Worm (Caenorhabditis elegans) whole organism, late embryonic: ENCODE measurements around the gene W01D2.3.
A peak's percentile ranks its signal among the peaks of the same experiment; 100 is the strongest.

Experiments used
- C08G9.2 ChIP-seq: sonication (generic microtip); optimal IDR thresholded peaks from 2 replicates; lab custom pipeline; 2016; ENCODE audit warnings: mild to moderate bottlenecking, missing genetic modification characterization, moderate library complexity, missing compliant biosample characterization
- C38D4.7 ChIP-seq: fragments of 200-800 bp; sonication (Bioruptor generic); optimal IDR thresholded peaks from 2 replicates; lab custom pipeline; 2018; ENCODE audit warnings: mild to moderate bottlenecking, missing genetic modification characterization, moderate library complexity, missing compliant biosample characterization
- F13H6.1 ChIP-seq: sonication (generic microtip); optimal IDR thresholded peaks from 2 replicates; lab custom pipeline; 2016; ENCODE audit warnings: missing genetic modification characterization, missing compliant biosample characterization
- K02D7.2 ChIP-seq: sonication (generic microtip); optimal IDR thresholded peaks from 2 replicates; lab custom pipeline; 2017; ENCODE audit warnings: mild to moderate bottlenecking, missing genetic modification characterization, missing compliant biosample characterization
- K09A11.1 ChIP-seq: sonication (generic microtip); optimal IDR thresholded peaks from 2 replicates; lab custom pipeline; 2017; ENCODE audit warnings: antibody characterized with exemption, mild to moderate bottlenecking, missing genetic modification characterization, missing compliant biosample characterization; ENCODE audit not compliant: insufficient read depth
- T23F11.4 ChIP-seq: fragments of 200-800 bp; sonication (Bioruptor generic); optimal IDR thresholded peaks from 2 replicates; lab custom pipeline; 2018; ENCODE audit warnings: mild to moderate bottlenecking, missing genetic modification characterization, missing compliant biosample characterization
- Y22D7AL.16 ChIP-seq: sonication (generic microtip); optimal IDR thresholded peaks from 2 replicates; lab custom pipeline; 2016; ENCODE audit warnings: missing genetic modification characterization, missing compliant biosample characterization
- ahr-1 ChIP-seq: sonication (generic microtip); optimal IDR thresholded peaks from 2 replicates; lab custom pipeline; 2016; ENCODE audit warnings: missing genetic modification characterization, missing compliant biosample characterization
- ceh-14 ChIP-seq: sonication (generic microtip); optimal IDR thresholded peaks from 2 replicates; lab custom pipeline; 2016; ENCODE audit warnings: missing genotype, missing genetic modification characterization, missing compliant biosample characterization
- ceh-24 ChIP-seq: sonication (generic microtip); optimal IDR thresholded peaks from 2 replicates; lab custom pipeline; 2016; ENCODE audit warnings: mild to moderate bottlenecking, missing genetic modification characterization, missing compliant biosample characterization
- ceh-31 ChIP-seq: sonication (generic microtip); optimal IDR thresholded peaks from 2 replicates; lab custom pipeline; 2016; ENCODE audit warnings: missing genetic modification characterization, missing compliant biosample characterization
- ceh-45 ChIP-seq: fragments of 200-800 bp; sonication (Bioruptor generic); IDR thresholded peaks from 2 replicates; pipeline ENCODE4 v1.3.6; 2022; ENCODE audit warnings: missing genetic modification reagents, missing genetic modification characterization, missing compliant biosample characterization
- ceh-6 ChIP-seq: fragments of 200-800 bp; sonication (Bioruptor generic); optimal IDR thresholded peaks from 2 replicates; lab custom pipeline; 2018; ENCODE audit warnings: mild to moderate bottlenecking, missing genetic modification characterization, missing compliant biosample characterization
- ceh-9 ChIP-seq: sonication (generic microtip); optimal IDR thresholded peaks from 2 replicates; lab custom pipeline; 2016; ENCODE audit warnings: mild to moderate bottlenecking, missing genetic modification characterization, inconsistent platforms, missing compliant biosample characterization
- dmd-4 ChIP-seq: sonication (generic microtip); optimal IDR thresholded peaks from 2 replicates; lab custom pipeline; 2016; ENCODE audit warnings: borderline replicate concordance, missing genetic modification characterization, missing compliant biosample characterization
- dve-1 ChIP-seq: sonication (generic microtip); optimal IDR thresholded peaks from 2 replicates; lab custom pipeline; 2017; ENCODE audit warnings: antibody characterized with exemption, mild to moderate bottlenecking, missing genetic modification characterization, missing compliant biosample characterization
- elt-2 ChIP-seq: sonication (generic microtip); optimal IDR thresholded peaks from 2 replicates; lab custom pipeline; 2016; ENCODE audit warnings: missing genetic modification reagents, missing genetic modification characterization, missing compliant biosample characterization
- elt-4 ChIP-seq: sonication (generic microtip); optimal IDR thresholded peaks from 2 replicates; lab custom pipeline; 2016; ENCODE audit warnings: missing genetic modification characterization, missing compliant biosample characterization
- ets-4 ChIP-seq: sonication (generic microtip); optimal IDR thresholded peaks from 2 replicates; lab custom pipeline; 2016; ENCODE audit warnings: missing genetic modification characterization, missing compliant biosample characterization
- gmeb-2 ChIP-seq: sonication (generic microtip); optimal IDR thresholded peaks from 2 replicates; lab custom pipeline; 2016; ENCODE audit warnings: missing genetic modification characterization, inconsistent platforms, missing compliant biosample characterization
- hlh-15 ChIP-seq: sonication (generic microtip); optimal IDR thresholded peaks from 2 replicates; lab custom pipeline; 2016; ENCODE audit warnings: missing genetic modification characterization, missing compliant biosample characterization
- hlh-30 ChIP-seq: sonication (generic microtip); optimal IDR thresholded peaks from 2 replicates; lab custom pipeline; 2017; ENCODE audit warnings: antibody characterized with exemption, missing genetic modification characterization, missing compliant biosample characterization; ENCODE audit not compliant: insufficient read depth
- madf-2 ChIP-seq: sonication (generic microtip); optimal IDR thresholded peaks from 2 replicates; lab custom pipeline; 2017; ENCODE audit warnings: missing genetic modification characterization, missing compliant biosample characterization
- nfya-1 ChIP-seq: sonication (generic microtip); optimal IDR thresholded peaks from 2 replicates; lab custom pipeline; 2017; ENCODE audit warnings: missing genetic modification characterization, mild to moderate bottlenecking, missing compliant biosample characterization, antibody characterized with exemption, moderate library complexity
- odd-2 ChIP-seq: sonication (generic microtip); optimal IDR thresholded peaks from 2 replicates; lab custom pipeline; 2017; ENCODE audit warnings: antibody characterized with exemption, mild to moderate bottlenecking, missing genetic modification characterization, missing compliant biosample characterization
- pat-9 ChIP-seq: fragments of 200-800 bp; sonication (Bioruptor generic); optimal IDR thresholded peaks from 2 replicates; lab custom pipeline; 2018; ENCODE audit warnings: mild to moderate bottlenecking, missing genetic modification characterization, moderate library complexity, missing compliant biosample characterization
- pax-1 ChIP-seq: fragments of 150-350 bp; optimal IDR thresholded peaks from 2 replicates; lab custom pipeline; 2014; ENCODE audit warnings: missing biosample characterization, missing genetic modification characterization
- pqm-1 ChIP-seq: sonication (generic microtip); optimal IDR thresholded peaks from 2 replicates; lab custom pipeline; 2016; ENCODE audit warnings: missing genetic modification characterization, missing compliant biosample characterization
- pros-1 ChIP-seq: fragments of 150-350 bp; optimal IDR thresholded peaks from 2 replicates; lab custom pipeline; 2014; ENCODE audit warnings: missing biosample characterization, missing genetic modification reagents, missing genetic modification characterization
- sdc-2 ChIP-seq: sonication (generic microtip); optimal IDR thresholded peaks from 2 replicates; lab custom pipeline; 2016; ENCODE audit warnings: missing genotype, missing genetic modification characterization, missing compliant biosample characterization
- tbx-2 ChIP-seq: sonication (generic microtip); optimal IDR thresholded peaks from 2 replicates; lab custom pipeline; 2016; ENCODE audit warnings: missing genetic modification characterization, missing compliant biosample characterization
- tbx-7 ChIP-seq: sonication (generic microtip); optimal IDR thresholded peaks from 2 replicates; lab custom pipeline; 2016; ENCODE audit warnings: missing genotype, missing genetic modification characterization, missing compliant biosample characterization
- ttx-3 ChIP-seq: sonication (generic microtip); optimal IDR thresholded peaks from 2 replicates; lab custom pipeline; 2016; ENCODE audit warnings: missing genetic modification reagents, missing genetic modification characterization, missing compliant biosample characterization
- unc-3 ChIP-seq, 2 experiments: fragments of 200-800 bp in 1 of 2; sonication (Bioruptor generic) in 1 of 2; sonication (generic microtip) in 1 of 2; conservative IDR thresholded peaks in 1 of 2; optimal IDR thresholded peaks in 1 of 2; 2 replicates each; pipeline versions ENCODE4 v1.3.6 to Lab custom; 2016 to 2022; ENCODE audit warnings: missing compliant biosample characterization in 2 of 2, missing genetic modification characterization in 2 of 2, missing genetic modification reagents in 1 of 2
- unc-42 ChIP-seq: sonication (generic microtip); optimal IDR thresholded peaks from 2 replicates; lab custom pipeline; 2016; ENCODE audit warnings: missing genotype, missing genetic modification characterization, missing compliant biosample characterization
- unc-55 ChIP-seq: sonication (generic microtip); optimal IDR thresholded peaks from 2 replicates; lab custom pipeline; 2017; ENCODE audit warnings: missing biosample characterization, missing genetic modification reagents, missing genetic modification characterization
- zip-5 ChIP-seq: sonication (generic microtip); optimal IDR thresholded peaks from 2 replicates; lab custom pipeline; 2016; ENCODE audit warnings: missing genetic modification characterization, missing compliant biosample characterization
- ztf-16 ChIP-seq: sonication (generic microtip); optimal IDR thresholded peaks from 2 replicates; lab custom pipeline; 2017; ENCODE audit warnings: missing genetic modification characterization, missing compliant biosample characterization

The W01D2.3 gene

DNA sequence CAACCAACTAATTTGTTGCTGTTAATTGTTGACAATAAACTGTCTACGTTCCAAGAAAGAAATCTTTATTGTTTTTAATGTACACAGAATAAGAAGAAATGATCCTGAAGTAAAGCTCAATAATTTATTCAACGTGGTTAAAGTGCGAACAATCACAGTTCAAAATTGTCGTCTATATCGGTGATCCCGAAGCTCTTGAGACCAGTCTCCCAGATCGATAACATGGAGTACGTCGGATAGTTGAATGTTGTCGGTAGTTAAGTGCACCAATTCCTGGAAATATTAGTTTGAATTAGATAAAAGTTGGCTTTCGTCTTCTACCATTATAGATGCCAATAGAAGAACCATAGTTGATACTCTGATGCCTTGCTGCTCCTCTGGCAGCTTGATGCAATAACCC lies 12.0 kb upstream of the W01D2.3 start:
- TF ChIP-seq ceh-24 (tag; lab: Kevin White, UChicago) (no peak), pax-1 (no peak), sdc-2 (tag; lab: Kevin White, UChicago) (no peak), ceh-6 (GFP tag; lab: Kevin White, UChicago) (no peak), ceh-45 (GFP tag; lab: Robert Waterston, UW) (no peak), unc-3 (GFP tag; conservative IDR thresholded peaks at IDR 0.05; lab: Robert Waterston, UW) (no peak), unc-3 (tag; optimal IDR thresholded peaks at IDR 0.05; lab: Kevin White, UChicago) (no peak), C08G9.2 (tag; lab: Kevin White, UChicago) (no peak), ceh-9 (tag; lab: Kevin White, UChicago) (no peak), zip-5 (tag; lab: Kevin White, UChicago) (no peak), F13H6.1 (tag; lab: Kevin White, UChicago) (no peak), elt-4 (tag; lab: Kevin White, UChicago) (no peak), unc-42 (tag; lab: Kevin White, UChicago) (no peak), ahr-1 (no peak), gmeb-2 (no peak), pros-1 (tag; lab: Kevin White, UChicago) (no peak), madf-2 (tag; lab: Kevin White, UChicago) (no peak)

DNA sequence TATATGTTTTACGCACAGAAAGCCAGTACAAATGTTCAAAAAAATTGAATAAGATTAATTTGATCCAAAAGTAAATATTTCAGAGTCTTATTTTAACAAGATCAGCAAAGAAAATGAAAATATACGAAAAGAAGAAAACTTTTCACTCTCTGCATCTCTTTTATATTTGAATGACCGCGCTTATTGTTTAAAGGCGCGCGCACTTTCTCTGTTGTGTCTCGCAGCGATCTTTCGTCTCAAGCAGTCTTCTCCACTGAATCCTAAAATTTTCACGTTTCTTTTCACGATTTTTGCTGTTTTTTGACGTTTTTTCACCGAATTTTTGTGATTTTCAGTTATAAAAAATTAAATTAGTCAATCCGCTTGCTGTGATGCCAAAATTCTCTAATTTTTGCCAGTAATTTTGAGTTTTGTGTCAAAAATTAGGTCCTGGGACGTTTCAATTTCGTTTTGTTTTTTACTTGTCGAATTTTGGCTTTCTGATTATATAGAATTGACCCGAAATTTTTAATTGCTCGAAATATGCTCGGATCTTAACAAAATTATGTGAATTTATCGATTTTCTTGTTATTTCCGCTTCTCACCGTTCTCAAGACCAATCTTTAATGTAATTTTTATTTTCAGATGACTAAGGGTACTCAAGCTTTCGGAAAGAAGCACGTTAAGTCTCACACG lies 10.9 kb upstream of the W01D2.3 start, which contains the start of gene W01D2.1:
TSS of gene W01D2.1 (plus strand) at position 625 of the 675 bp plus-strand sequence.
- no peak for TF ChIP-seq ceh-9 (tag; lab: Kevin White, UChicago)
- peak; percentile 46 for TF ChIP-seq nfya-1 (tag; lab: Kevin White, UChicago)
- peak; percentile 15 for TF ChIP-seq tbx-2 (tag; lab: Kevin White, UChicago)
- peak; percentile 63 for TF ChIP-seq unc-55
- TF ChIP-seq dve-1 (tag; lab: Kevin White, UChicago) = peak; percentile 66
- TF ChIP-seq ceh-6 (GFP tag; lab: Kevin White, UChicago) = no peak
- peak; percentile 51 for TF ChIP-seq ceh-31 (tag; lab: Kevin White, UChicago)
- TF ChIP-seq ttx-3 (tag; lab: Kevin White, UChicago) = no peak
- peak; percentile 37 for TF ChIP-seq elt-2 (tag; lab: Kevin White, UChicago)
- TF ChIP-seq hlh-30 = no peak
- TF ChIP-seq K02D7.2 = no peak
- peak; percentile 25 for TF ChIP-seq pax-1
- TF ChIP-seq Y22D7AL.16 (tag; lab: Kevin White, UChicago) = no peak

DNA sequence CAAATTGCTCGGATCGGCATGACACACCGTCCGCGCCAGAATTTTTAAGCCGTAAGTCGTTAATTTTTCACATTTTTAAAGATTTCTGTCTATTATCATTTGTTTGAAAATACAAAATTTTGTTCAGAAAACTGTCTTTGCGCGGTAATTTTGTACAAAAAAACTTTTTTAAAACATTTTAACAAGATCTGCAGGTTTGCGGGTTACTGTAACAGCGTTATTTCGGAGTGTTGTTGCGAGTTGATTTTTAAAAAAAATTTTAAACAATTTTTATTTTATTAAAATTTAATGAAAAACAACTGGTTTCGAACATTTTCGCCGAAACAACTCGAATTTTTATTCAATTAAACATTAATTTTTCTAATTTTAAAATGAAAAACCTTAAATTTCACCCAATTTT lies 9.0 kb upstream of the W01D2.3 start:
- no peak for TF ChIP-seq tbx-7 (tag; lab: Kevin White, UChicago)
- no peak for TF ChIP-seq ceh-45 (GFP tag; lab: Robert Waterston, UW)
- TF ChIP-seq odd-2 (tag; lab: Kevin White, UChicago) = no peak
- no peak for TF ChIP-seq hlh-15 (tag; lab: Kevin White, UChicago)
- no peak for TF ChIP-seq ceh-6 (GFP tag; lab: Kevin White, UChicago)
- no peak for TF ChIP-seq ztf-16 (tag; lab: Kevin White, UChicago)
- TF ChIP-seq pros-1 (tag; lab: Kevin White, UChicago) = no peak
- no peak for TF ChIP-seq K09A11.1 (tag; lab: Kevin White, UChicago)
- TF ChIP-seq pqm-1 = no peak
- TF ChIP-seq ttx-3 (tag; lab: Kevin White, UChicago) = no peak
- no peak for TF ChIP-seq C38D4.7 (GFP tag; lab: Kevin White, UChicago)
- TF ChIP-seq K02D7.2 = no peak
- no peak for TF ChIP-seq ceh-14 (tag; lab: Kevin White, UChicago)
- no peak for TF ChIP-seq T23F11.4 (GFP tag; lab: Kevin White, UChicago)
- TF ChIP-seq nfya-1 (tag; lab: Kevin White, UChicago) = no peak
- no peak for TF ChIP-seq pat-9
- no peak for TF ChIP-seq unc-3 (GFP tag; conservative IDR thresholded peaks at IDR 0.05; lab: Robert Waterston, UW)
- no peak for TF ChIP-seq unc-3 (tag; optimal IDR thresholded peaks at IDR 0.05; lab: Kevin White, UChicago)
- TF ChIP-seq dmd-4 (tag; lab: Kevin White, UChicago) = no peak
- TF ChIP-seq ets-4 (tag; lab: Kevin White, UChicago) = no peak
